Fruit fly (Drosophila melanogaster) whole organism, prepupa: ENCODE measurements around the gene Alp10.

Source experiments
- Blimp-1 ChIP-seq: fragments of 200-800 bp; sonication (Bioruptor generic); optimal IDR thresholded peaks from 3 replicates; lab custom pipeline; 2017; ENCODE audit warnings: missing biosample characterization, missing genetic modification characterization, mild to moderate bottlenecking, moderate library complexity, missing genetic modification reagents
- CG10669 ChIP-seq: fragments of 200-800 bp; sonication (Bioruptor generic); optimal IDR thresholded peaks from 3 replicates; lab custom pipeline; 2018; ENCODE audit warnings: missing biosample characterization, mild to moderate bottlenecking, missing genetic modification characterization, moderate library complexity
- CG11294 ChIP-seq: fragments of 200-800 bp; sonication (Bioruptor generic); IDR thresholded peaks from 2 replicates; pipeline ENCODE4 v1.3.6; 2022; ENCODE audit warnings: missing biosample characterization, missing genetic modification characterization
- CG11762 ChIP-seq: fragments of 200-800 bp; sonication (Bioruptor generic); optimal IDR thresholded peaks from 3 replicates; lab custom pipeline; 2016; ENCODE audit warnings: missing biosample characterization, missing genetic modification characterization; ENCODE audit not compliant: insufficient read depth
- CG11902 ChIP-seq: fragments of 200-800 bp; sonication (Bioruptor generic); optimal IDR thresholded peaks from 3 replicates; lab custom pipeline; 2016; ENCODE audit warnings: missing biosample characterization, missing genetic modification characterization
- CG1621 ChIP-seq: fragments of 200-800 bp; sonication (Bioruptor generic); optimal IDR thresholded peaks from 3 replicates; lab custom pipeline; 2018; ENCODE audit warnings: missing biosample characterization, mild to moderate bottlenecking, missing genetic modification characterization
- CG16779 ChIP-seq: fragments of 200-800 bp; sonication (Bioruptor generic); optimal IDR thresholded peaks from 3 replicates; lab custom pipeline; 2017; ENCODE audit warnings: missing biosample characterization, mild to moderate bottlenecking, missing genetic modification characterization
- CG3032 ChIP-seq: fragments of 200-800 bp; optimal IDR thresholded peaks from 2 replicates; lab custom pipeline; 2019; ENCODE audit warnings: missing biosample characterization, mild to moderate bottlenecking, missing genetic modification characterization, moderate library complexity
- CG31627 ChIP-seq: fragments of 200-800 bp; sonication (Bioruptor generic); optimal IDR thresholded peaks from 3 replicates; lab custom pipeline; 2016; ENCODE audit warnings: missing biosample characterization, missing genetic modification characterization
- CG34406 ChIP-seq: fragments of 200-800 bp; sonication (Bioruptor generic); optimal IDR thresholded peaks from 3 replicates; lab custom pipeline; 2016; ENCODE audit warnings: missing biosample characterization, missing genetic modification characterization
- CG6163 ChIP-seq: fragments of 200-800 bp; sonication (Bioruptor generic); IDR thresholded peaks from 3 replicates; pipeline ENCODE4 v1.3.6; 2022; ENCODE audit warnings: missing biosample characterization, missing genetic modification characterization
- CG6276 ChIP-seq: fragments of 200-800 bp; sonication (Bioruptor generic); optimal IDR thresholded peaks from 2 replicates; lab custom pipeline; 2017; ENCODE audit warnings: missing biosample characterization, mild to moderate bottlenecking, missing genetic modification characterization
- CG6808 ChIP-seq: fragments of 200-800 bp; sonication (Bioruptor generic); optimal IDR thresholded peaks from 3 replicates; lab custom pipeline; 2017; ENCODE audit warnings: missing biosample characterization, missing genetic modification characterization, mild to moderate bottlenecking, moderate library complexity, missing genetic modification reagents
- CG6854 ChIP-seq: fragments of 200-800 bp; sonication (Bioruptor generic); optimal IDR thresholded peaks from 2 replicates; lab custom pipeline; 2017; ENCODE audit warnings: missing biosample characterization, mild to moderate bottlenecking, missing genetic modification characterization
- CG7368 ChIP-seq: fragments of 200-800 bp; sonication (Bioruptor generic); optimal IDR thresholded peaks from 3 replicates; lab custom pipeline; 2016; ENCODE audit warnings: missing biosample characterization, missing genetic modification characterization
- CG8119 ChIP-seq: fragments of 200-800 bp; sonication (Bioruptor generic); IDR thresholded peaks from 3 replicates; pipeline ENCODE4 v1.3.6; 2022; ENCODE audit warnings: missing biosample characterization, missing genetic modification characterization
- CG8319 ChIP-seq: fragments of 200-800 bp; sonication (Bioruptor generic); optimal IDR thresholded peaks from 3 replicates; lab custom pipeline; 2016; ENCODE audit warnings: missing biosample characterization, missing genetic modification characterization
- CG9139 ChIP-seq: fragments of 200-800 bp; sonication (Bioruptor generic); optimal IDR thresholded peaks from 3 replicates; lab custom pipeline; 2017; ENCODE audit warnings: missing biosample characterization, mild to moderate bottlenecking, missing genetic modification characterization
- Eip75B ChIP-seq: fragments of 200-800 bp; sonication (Bioruptor generic); optimal IDR thresholded peaks from 3 replicates; lab custom pipeline; 2016; ENCODE audit warnings: missing biosample characterization, missing genetic modification characterization
- Eip78C ChIP-seq: fragments of 200-800 bp; sonication (Bioruptor generic); peaks from one replicate; lab custom pipeline; 2016; ENCODE audit warnings: missing biosample characterization, missing genetic modification characterization
- Ets96B ChIP-seq: fragments of 200-800 bp; optimal IDR thresholded peaks from 2 replicates; lab custom pipeline; 2019; ENCODE audit warnings: missing biosample characterization, mild to moderate bottlenecking, missing genetic modification characterization, moderate library complexity
- Hr38 ChIP-seq: sonication (Bioruptor generic); optimal IDR thresholded peaks from 2 replicates; lab custom pipeline; 2016; ENCODE audit warnings: missing biosample characterization, missing genetic modification characterization
- Hr39 ChIP-seq: fragments of 200-800 bp; sonication (Bioruptor generic); optimal IDR thresholded peaks from 2 replicates; lab custom pipeline; 2016; ENCODE audit warnings: missing biosample characterization, missing genetic modification characterization
- Hr4 ChIP-seq: fragments of 200-800 bp; sonication (Bioruptor generic); optimal IDR thresholded peaks from 3 replicates; lab custom pipeline; 2016; ENCODE audit warnings: missing biosample characterization, missing genetic modification characterization
- Lpt ChIP-seq: fragments of 200-800 bp; sonication (Bioruptor generic); optimal IDR thresholded peaks from 3 replicates; lab custom pipeline; 2016; ENCODE audit warnings: missing biosample characterization, missing genetic modification characterization
- Met ChIP-seq: fragments of 200-800 bp; sonication (Bioruptor generic); optimal IDR thresholded peaks from 3 replicates; lab custom pipeline; 2016; ENCODE audit warnings: missing biosample characterization, missing genetic modification characterization
- OdsH ChIP-seq: fragments of 200-800 bp; sonication (Bioruptor generic); optimal IDR thresholded peaks from 3 replicates; lab custom pipeline; 2016; ENCODE audit warnings: missing biosample characterization, missing genetic modification characterization
- Smox ChIP-seq: fragments of 200-800 bp; sonication (Bioruptor generic); optimal IDR thresholded peaks from 3 replicates; lab custom pipeline; 2016; ENCODE audit warnings: missing biosample characterization, missing genetic modification characterization
- Sox102F ChIP-seq: fragments of 200-800 bp; sonication (Bioruptor generic); optimal IDR thresholded peaks from 2 replicates; lab custom pipeline; 2016; ENCODE audit warnings: missing biosample characterization, mild to moderate bottlenecking, missing genetic modification characterization
- Sox14 ChIP-seq: fragments of 200-800 bp; sonication (Bioruptor generic); optimal IDR thresholded peaks from 3 replicates; lab custom pipeline; 2016; ENCODE audit warnings: missing biosample characterization, missing genetic modification characterization
- achi ChIP-seq: fragments of 200-800 bp; sonication (Bioruptor generic); optimal IDR thresholded peaks from 3 replicates; lab custom pipeline; 2016; ENCODE audit warnings: missing biosample characterization, missing genetic modification characterization
- acj6 ChIP-seq: fragments of 200-800 bp; sonication (Bioruptor generic); optimal IDR thresholded peaks from 3 replicates; lab custom pipeline; 2016; ENCODE audit warnings: missing biosample characterization, missing genetic modification characterization
- cyc ChIP-seq: fragments of 200-800 bp; sonication (Bioruptor generic); optimal IDR thresholded peaks from 3 replicates; lab custom pipeline; 2016; ENCODE audit warnings: missing biosample characterization, missing genetic modification characterization
- dac ChIP-seq: fragments of 200-800 bp; sonication (Bioruptor generic); optimal IDR thresholded peaks from 2 replicates; lab custom pipeline; 2017; ENCODE audit warnings: missing biosample characterization, mild to moderate bottlenecking, missing genetic modification characterization
- dsx ChIP-seq: fragments of 200-800 bp; optimal IDR thresholded peaks from 3 replicates; lab custom pipeline; 2019; ENCODE audit warnings: missing biosample characterization, mild to moderate bottlenecking, missing genetic modification characterization, moderate library complexity; ENCODE audit not compliant: poor library complexity, severe bottlenecking
- eg ChIP-seq: fragments of 200-800 bp; sonication (Bioruptor generic); IDR thresholded peaks from 3 replicates; pipeline ENCODE4 v1.3.6; 2022; ENCODE audit warnings: missing biosample characterization, missing genetic modification characterization
- esn ChIP-seq: fragments of 200-800 bp; sonication (Bioruptor generic); optimal IDR thresholded peaks from 2 replicates; lab custom pipeline; 2016; ENCODE audit warnings: missing biosample characterization, mild to moderate bottlenecking, missing genetic modification characterization, moderate library complexity
- fd59A ChIP-seq: fragments of 200-800 bp; sonication (Bioruptor generic); optimal IDR thresholded peaks from 2 replicates; lab custom pipeline; 2017; ENCODE audit warnings: missing biosample characterization, mild to moderate bottlenecking, missing genetic modification characterization, missing genetic modification reagents
- pdm3 ChIP-seq: fragments of 200-800 bp; sonication (Bioruptor generic); optimal IDR thresholded peaks from 3 replicates; lab custom pipeline; 2016; ENCODE audit warnings: missing biosample characterization, missing genetic modification characterization
- salr ChIP-seq, 2 experiments: fragments of 200-800 bp; sonication (Bioruptor generic); optimal IDR thresholded peaks; 3 replicates each; lab custom pipeline; 2016 to 2018; ENCODE audit warnings: missing biosample characterization in 2 of 2, missing genetic modification characterization in 2 of 2, mild to moderate bottlenecking in 1 of 2
- spab ChIP-seq: fragments of 200-800 bp; sonication (Bioruptor generic); optimal IDR thresholded peaks from 2 replicates; lab custom pipeline; 2017; ENCODE audit warnings: missing biosample characterization, mild to moderate bottlenecking, missing genetic modification characterization, missing genetic modification reagents
- ss ChIP-seq, 2 experiments: fragments of 200-800 bp; sonication (Bioruptor generic); optimal IDR thresholded peaks; 2 replicates in 1 of 2; 3 replicates in 1 of 2; lab custom pipeline; 2017 to 2018; ENCODE audit warnings: mild to moderate bottlenecking in 2 of 2, missing biosample characterization in 2 of 2, missing genetic modification characterization in 2 of 2, moderate library complexity in 1 of 2
- svp ChIP-seq: fragments of 200-800 bp; sonication (Bioruptor generic); peaks from one replicate; lab custom pipeline; 2016; ENCODE audit warnings: missing biosample characterization, missing genetic modification characterization
- topi ChIP-seq: fragments of 200-800 bp; sonication (Bioruptor generic); optimal IDR thresholded peaks from 3 replicates; lab custom pipeline; 2016; ENCODE audit warnings: missing biosample characterization, missing genetic modification characterization
- vri ChIP-seq: fragments of 200-800 bp; sonication (Bioruptor generic); optimal IDR thresholded peaks from 3 replicates; lab custom pipeline; 2016; ENCODE audit warnings: missing biosample characterization, mild to moderate bottlenecking, missing genetic modification characterization

The Alp10 gene

DNA sequence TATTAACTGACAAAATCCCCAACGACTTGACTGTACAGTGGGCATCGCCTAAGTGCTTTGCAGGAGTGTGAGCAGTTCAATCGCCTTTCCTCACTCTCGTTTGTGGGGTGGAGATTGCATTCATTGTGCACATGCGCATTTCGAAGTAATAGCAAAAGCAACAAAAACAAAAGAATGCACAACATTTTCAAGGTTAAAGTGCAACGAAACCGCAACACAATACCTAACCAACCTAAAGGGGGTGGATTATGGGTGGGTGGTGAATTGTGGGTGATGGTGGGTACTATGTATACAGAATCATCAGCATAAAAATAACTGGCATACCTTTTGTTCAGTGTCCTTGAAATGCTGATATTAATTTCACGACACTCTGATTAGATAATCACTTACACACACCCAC lies 44.4 kb upstream of the Alp10 start:
- TF ChIP-seq CG1621 (tag; lab: Kevin White, UChicago) (no peak), Hr39 (GFP tag; lab: Kevin White, UChicago) (no peak), svp (GFP tag; lab: Kevin White, UChicago) (peak; percentile 67), Eip78C (peak; percentile 49), Blimp-1 (peak; percentile 29), topi (GFP tag; lab: Kevin White, UChicago) (no peak), esn (GFP tag; lab: Kevin White, UChicago) (peak; percentile 3), CG11762 (GFP tag; lab: Kevin White, UChicago) (no peak)

- TF ChIP-seq CG6276 (GFP tag; lab: Kevin White, UChicago) (no peak), CG6808 (GFP tag; lab: Kevin White, UChicago) (no peak), fd59A (no peak), Hr4 (GFP tag; lab: Kevin White, UChicago) (no peak), Eip75B (GFP tag; lab: Kevin White, UChicago) (no peak), pdm3 (GFP tag; lab: Kevin White, UChicago) (no peak), CG16779 (no peak), CG8119 (GFP tag; lab: Robert Waterston, UW) (no peak), CG11902 (GFP tag; lab: Kevin White, UChicago) (no peak), vri (no peak), CG8319 (GFP tag; lab: Kevin White, UChicago) (no peak), Lpt (GFP tag; lab: Kevin White, UChicago) (no peak), CG1621 (tag; lab: Kevin White, UChicago) (no peak), OdsH (no peak)
- TF ChIP-seq, all 60 proteins: peak for 0
Measured at dm6 chr3L:5638542-5639045, 43.5 kb upstream of the Alp10 start.

- 0 out of 3 replicates have a peak, but pooled peaks have one; percentile 42 for TF ChIP-seq CG6163 (GFP tag; lab: Robert Waterston, UW)
- TF ChIP-seq Eip75B (GFP tag; lab: Kevin White, UChicago): peak; percentile 73
- peak in 1 of 2 experiments; percentile 28 for TF ChIP-seq salr (GFP tag; optimal IDR thresholded peaks at IDR 0.05; lab: Kevin White, UChicago)
- TF ChIP-seq spab (GFP tag; lab: Kevin White, UChicago): peak; percentile 45
- TF ChIP-seq Smox (GFP tag; lab: Kevin White, UChicago): peak; percentile 46
- TF ChIP-seq cyc: peak; percentile 47
- TF ChIP-seq achi: peak; percentile 50
- TF ChIP-seq Lpt (GFP tag; lab: Kevin White, UChicago): peak; percentile 14
- TF ChIP-seq Eip78C: peak; percentile 90
- TF ChIP-seq CG31627 (GFP tag; lab: Kevin White, UChicago): peak; percentile 60
- TF ChIP-seq CG6854: no peak
- no peak for TF ChIP-seq CG11902 (GFP tag; lab: Kevin White, UChicago)
- TF ChIP-seq CG7368 (GFP tag; lab: Kevin White, UChicago): no peak
- peak; percentile 59 for TF ChIP-seq Hr4 (GFP tag; lab: Kevin White, UChicago)
- TF ChIP-seq CG8119 (GFP tag; lab: Robert Waterston, UW): 0 out of 3 replicates have a peak, but pooled peaks have one; percentile 31
- peak; percentile 61 for TF ChIP-seq CG3032 (tag; lab: Kevin White, UChicago)
- peak; percentile 22 for TF ChIP-seq CG8319 (GFP tag; lab: Kevin White, UChicago)
- TF ChIP-seq Met (GFP tag; lab: Kevin White, UChicago): peak; percentile 69
- peak; percentile 62 for TF ChIP-seq Sox14 (GFP tag; lab: Kevin White, UChicago)
- peak; percentile 19 to 65 for TF ChIP-seq ss (GFP tag; optimal IDR thresholded peaks at IDR 0.05; lab: Kevin White, UChicago)
- TF ChIP-seq dsx (GFP tag; lab: Kevin White, UChicago): peak; percentile 29
- no peak for TF ChIP-seq CG6276 (GFP tag; lab: Kevin White, UChicago)
- TF ChIP-seq esn (GFP tag; lab: Kevin White, UChicago): peak; percentile 60
- TF ChIP-seq CG10669: peak; percentile 63
- TF ChIP-seq Sox102F (GFP tag; lab: Kevin White, UChicago): peak; percentile 66
- TF ChIP-seq CG34406 (GFP tag; lab: Kevin White, UChicago): peak; percentile 44
- peak; percentile 58 for TF ChIP-seq Ets96B (tag; lab: Kevin White, UChicago)
- TF ChIP-seq CG1621 (tag; lab: Kevin White, UChicago): peak; percentile 39
- peak; percentile 61 for TF ChIP-seq topi (GFP tag; lab: Kevin White, UChicago)
- peak; percentile 56 for TF ChIP-seq acj6 (GFP tag; lab: Kevin White, UChicago)
- peak; percentile 51 for TF ChIP-seq Blimp-1
- TF ChIP-seq vri: no peak
- TF ChIP-seq dac (GFP tag; lab: Kevin White, UChicago): no peak
- TF ChIP-seq eg: no peak
- TF ChIP-seq CG11294 (GFP tag; lab: Robert Waterston, UW): no peak
- TF ChIP-seq pdm3 (GFP tag; lab: Kevin White, UChicago): peak; percentile 52
- peak; percentile 32 for TF ChIP-seq CG9139
- no peak for TF ChIP-seq Hr38 (GFP tag; lab: Kevin White, UChicago)
- TF ChIP-seq Hr39 (GFP tag; lab: Kevin White, UChicago): peak; percentile 56
Measured at dm6 chr3L:5637477-5637876, 42.4 kb upstream of the Alp10 start.
